Fruit fly (Drosophila melanogaster) whole organism, pupa: ENCODE results near the gene smp-30.

Experiments
- CG10348 ChIP-seq: fragments of 200-800 bp; sonication (Bioruptor generic); IDR thresholded peaks from 2 replicates; pipeline ENCODE4 v1.3.6; 2022; ENCODE audit warnings: missing biosample characterization, missing genetic modification characterization
- CG12605 ChIP-seq: fragments of 200-800 bp; sonication (Bioruptor generic); IDR thresholded peaks from 2 replicates; pipeline ENCODE4 v1.3.6; 2022; ENCODE audit warnings: missing biosample characterization, missing genetic modification characterization
- CG13204 ChIP-seq: fragments of 200-800 bp; sonication (Bioruptor generic); optimal IDR thresholded peaks from 2 replicates; lab custom pipeline; 2018; ENCODE audit warnings: missing biosample characterization, mild to moderate bottlenecking, missing genetic modification characterization, moderate library complexity
- CG14655 ChIP-seq: fragments of 200-800 bp; sonication (Bioruptor generic); optimal IDR thresholded peaks from 3 replicates; lab custom pipeline; 2017; ENCODE audit warnings: mild to moderate bottlenecking, missing biosample characterization, missing genetic modification reagents, missing genetic modification characterization
- CG15710 ChIP-seq: fragments of 200-800 bp; sonication (Bioruptor generic); optimal IDR thresholded peaks from 2 replicates; lab custom pipeline; 2018; ENCODE audit warnings: missing biosample characterization, mild to moderate bottlenecking, missing genetic modification characterization, moderate library complexity
- CG17806 ChIP-seq: fragments of 200-800 bp; sonication (Bioruptor generic); optimal IDR thresholded peaks from 2 replicates; lab custom pipeline; 2018; ENCODE audit warnings: missing biosample characterization, mild to moderate bottlenecking, missing genetic modification characterization, moderate library complexity
- CG32121 ChIP-seq: fragments of 200-800 bp; sonication (Bioruptor generic); IDR thresholded peaks from 2 replicates; pipeline ENCODE4 v1.3.6; 2022; ENCODE audit warnings: missing biosample characterization, missing genetic modification characterization
- CG34367 ChIP-seq: fragments of 200-800 bp; sonication (Bioruptor generic); optimal IDR thresholded peaks from 2 replicates; lab custom pipeline; 2018; ENCODE audit warnings: missing biosample characterization, mild to moderate bottlenecking, missing genetic modification characterization
- CG4496 ChIP-seq: fragments of 200-800 bp; sonication (Bioruptor generic); IDR thresholded peaks from 3 replicates; pipeline ENCODE4 v1.3.6; 2022; ENCODE audit warnings: missing biosample characterization, missing genetic modification characterization
- CG8159 ChIP-seq: fragments of 200-800 bp; sonication (Bioruptor generic); optimal IDR thresholded peaks from 3 replicates; lab custom pipeline; 2018; ENCODE audit warnings: missing biosample characterization, mild to moderate bottlenecking, missing genetic modification characterization, moderate library complexity
- CG8301 ChIP-seq: fragments of 200-800 bp; sonication (Bioruptor generic); optimal IDR thresholded peaks from 2 replicates; lab custom pipeline; 2018; ENCODE audit warnings: missing biosample characterization, mild to moderate bottlenecking, missing genetic modification characterization
- CG9948 ChIP-seq: fragments of 200-800 bp; sonication (Bioruptor generic); optimal IDR thresholded peaks from 2 replicates; lab custom pipeline; 2018; ENCODE audit warnings: missing biosample characterization, mild to moderate bottlenecking, missing genetic modification characterization, moderate library complexity
- D1 ChIP-seq: fragments of 200-800 bp; sonication (Bioruptor generic); optimal IDR thresholded peaks from 2 replicates; lab custom pipeline; 2018; ENCODE audit warnings: missing biosample characterization, mild to moderate bottlenecking, missing genetic modification characterization, moderate library complexity
- EcR ChIP-seq: fragments of 200-800 bp; sonication (Bioruptor generic); optimal IDR thresholded peaks from 3 replicates; lab custom pipeline; 2019; ENCODE audit warnings: missing biosample characterization, missing genetic modification characterization, mild to moderate bottlenecking, moderate library complexity, missing genetic modification reagents
- Ets98B ChIP-seq: fragments of 200-800 bp; sonication (Bioruptor generic); IDR thresholded peaks from 2 replicates; pipeline ENCODE4 v1.3.6; 2022; ENCODE audit warnings: missing biosample characterization, missing genetic modification characterization
- Pif1A ChIP-seq: fragments of 200-800 bp; sonication (Bioruptor generic); optimal IDR thresholded peaks from 3 replicates; lab custom pipeline; 2016; ENCODE audit warnings: missing biosample characterization, missing genetic modification characterization
- Pif1B ChIP-seq: fragments of 200-800 bp; sonication (Bioruptor generic); optimal IDR thresholded peaks from 3 replicates; lab custom pipeline; 2016; ENCODE audit warnings: missing biosample characterization, missing genetic modification characterization
- Snoo ChIP-seq: fragments of 200-800 bp; sonication (Bioruptor generic); optimal IDR thresholded peaks from 3 replicates; lab custom pipeline; 2017; ENCODE audit warnings: missing biosample characterization, mild to moderate bottlenecking, missing genetic modification characterization, inconsistent platforms
- fd96Ca ChIP-seq: fragments of 200-800 bp; sonication (Bioruptor generic); IDR thresholded peaks from 3 replicates; pipeline ENCODE4 v1.3.6; 2022; ENCODE audit warnings: missing biosample characterization, missing genetic modification characterization
- gl ChIP-seq: fragments of 200-800 bp; sonication (Bioruptor generic); optimal IDR thresholded peaks from 2 replicates; lab custom pipeline; 2018; ENCODE audit warnings: missing biosample characterization, mild to moderate bottlenecking, missing genetic modification characterization
- rn ChIP-seq: fragments of 200-800 bp; sonication (Bioruptor generic); IDR thresholded peaks from 2 replicates; pipeline ENCODE4 v1.3.6; 2022; ENCODE audit warnings: missing biosample characterization, missing genetic modification characterization

Gene smp-30

DNA sequence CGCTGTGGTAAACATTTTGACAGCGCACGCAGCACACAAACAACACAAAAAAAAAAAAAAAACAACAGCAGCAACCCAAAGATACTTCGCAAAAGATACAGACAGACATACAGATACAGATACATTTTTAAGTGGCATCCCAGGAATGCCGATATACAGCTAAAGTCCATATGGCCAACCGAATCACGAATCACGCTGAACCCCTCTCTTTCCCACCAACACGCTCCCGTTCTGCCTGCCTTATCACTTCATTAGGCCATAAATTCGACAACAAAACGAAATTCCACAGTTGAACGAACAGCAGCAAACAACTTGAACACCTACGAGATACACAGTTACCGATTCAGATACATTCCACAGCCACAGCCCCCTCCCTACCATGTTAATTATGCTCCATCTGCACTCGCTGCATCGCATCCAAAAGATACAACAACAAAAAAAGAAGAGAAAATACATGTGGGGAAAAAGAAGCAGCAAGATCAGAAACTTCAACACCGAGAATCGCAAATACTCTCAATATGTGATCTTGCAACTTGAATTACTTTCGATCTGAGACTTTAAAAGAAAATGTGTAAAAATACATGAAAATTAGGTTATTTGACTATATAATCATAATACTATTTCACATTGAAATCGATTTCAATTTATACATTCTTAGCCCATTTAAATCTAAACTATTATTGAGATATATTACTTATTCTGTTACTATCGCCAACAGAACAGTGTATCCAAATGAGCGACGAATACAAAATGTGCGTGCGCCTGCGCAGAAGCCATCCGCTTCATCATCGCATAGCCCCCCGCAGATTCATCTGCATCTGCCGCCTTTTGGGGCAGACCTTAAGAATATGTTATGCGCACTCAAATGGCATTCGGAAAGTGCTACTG lies 34.6 kb downstream of the smp-30 start:
- 0 out of 3 replicates have a peak, but pooled peaks have one; percentile 33 for TF ChIP-seq CG4496 (GFP tag; lab: Robert Waterston, UW)
- peak; percentile 8 for TF ChIP-seq CG13204 (GFP tag; lab: Kevin White, UChicago)
- no peak for TF ChIP-seq CG32121 (GFP tag; lab: Robert Waterston, UW)
- TF ChIP-seq CG9948 (tag; lab: Kevin White, UChicago): peak; percentile 58
- peak; percentile 48 for TF ChIP-seq Pif1A (GFP tag; lab: Kevin White, UChicago)
- TF ChIP-seq CG17806 (tag; lab: Kevin White, UChicago): peak; percentile 29
- TF ChIP-seq CG14655: peak; percentile 64
- peak; percentile 53 for TF ChIP-seq CG8159 (tag; lab: Kevin White, UChicago)
- TF ChIP-seq EcR: peak; percentile 28
- peak; percentile 20 for TF ChIP-seq CG34367
- TF ChIP-seq fd96Ca (GFP tag; lab: Robert Waterston, UW): no peak
- TF ChIP-seq rn (GFP tag; lab: Robert Waterston, UW): no peak
- peak; percentile 53 for TF ChIP-seq CG15710 (tag; lab: Kevin White, UChicago)
- TF ChIP-seq CG8301 (tag; lab: Kevin White, UChicago): peak; percentile 7

DNA sequence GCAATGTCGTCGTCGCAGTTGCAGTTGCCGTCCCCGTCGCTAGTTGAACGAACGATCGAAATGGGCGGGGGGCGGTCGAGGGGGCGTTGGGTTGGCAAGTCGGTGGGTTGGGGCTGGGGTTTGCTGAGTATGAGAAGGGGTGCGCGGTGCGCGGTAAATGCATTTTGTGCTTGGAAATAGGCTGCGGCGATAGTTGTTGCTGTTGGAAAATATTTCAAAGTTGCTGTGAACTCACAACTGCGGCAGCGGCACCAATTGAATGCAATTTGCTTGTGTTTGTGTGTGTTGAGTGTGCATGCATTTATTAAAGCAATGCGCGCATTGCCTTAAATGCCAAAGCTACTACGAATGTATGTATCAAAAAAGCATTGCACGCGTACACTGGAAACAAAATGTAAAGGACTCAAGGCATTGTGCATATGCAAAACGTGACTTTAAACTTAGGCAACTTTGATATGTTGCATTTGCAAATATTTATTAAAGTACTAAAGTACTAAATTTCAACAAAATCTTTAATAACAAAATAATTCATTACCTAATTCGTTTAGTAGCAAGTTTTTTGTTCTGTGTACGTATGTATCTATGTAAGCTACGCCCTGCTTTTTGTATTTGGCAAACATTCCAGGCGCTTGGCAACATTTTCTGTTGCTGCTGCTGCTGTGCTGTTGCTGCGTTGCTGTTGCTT lies 36.0 kb downstream of the smp-30 start:
- peak; percentile 98 for TF ChIP-seq CG8301 (tag; lab: Kevin White, UChicago)
- TF ChIP-seq CG9948 (tag; lab: Kevin White, UChicago): peak; percentile 97
- TF ChIP-seq CG32121 (GFP tag; lab: Robert Waterston, UW): peak; percentile 98
- TF ChIP-seq Pif1A (GFP tag; lab: Kevin White, UChicago): peak; percentile 94
- TF ChIP-seq CG34367: peak; percentile 93
- TF ChIP-seq CG12605: peak; percentile 95
- peak; percentile 96 for TF ChIP-seq fd96Ca (GFP tag; lab: Robert Waterston, UW)
- TF ChIP-seq CG14655: peak; percentile 98
- TF ChIP-seq CG4496 (GFP tag; lab: Robert Waterston, UW): peak; percentile 99
- TF ChIP-seq Pif1B (GFP tag; lab: Kevin White, UChicago): peak; percentile 92
- peak; percentile 96 for TF ChIP-seq rn (GFP tag; lab: Robert Waterston, UW)
- peak; percentile 83 for TF ChIP-seq CG10348 (GFP tag; lab: Robert Waterston, UW)
- peak; percentile 94 for TF ChIP-seq CG17806 (tag; lab: Kevin White, UChicago)
- TF ChIP-seq Snoo (tag; lab: Kevin White, UChicago): peak; percentile 33
- peak; percentile 97 for TF ChIP-seq Ets98B (GFP tag; lab: Robert Waterston, UW)
- TF ChIP-seq EcR: peak; percentile 79
- TF ChIP-seq D1 (tag; lab: Kevin White, UChicago): peak; percentile 90
- peak; percentile 78 for TF ChIP-seq gl (tag; lab: Kevin White, UChicago)
- peak; percentile 88 for TF ChIP-seq CG15710 (tag; lab: Kevin White, UChicago)
- peak; percentile 56 for TF ChIP-seq CG13204 (GFP tag; lab: Kevin White, UChicago)
- TF ChIP-seq CG8159 (tag; lab: Kevin White, UChicago): peak; percentile 88

DNA sequence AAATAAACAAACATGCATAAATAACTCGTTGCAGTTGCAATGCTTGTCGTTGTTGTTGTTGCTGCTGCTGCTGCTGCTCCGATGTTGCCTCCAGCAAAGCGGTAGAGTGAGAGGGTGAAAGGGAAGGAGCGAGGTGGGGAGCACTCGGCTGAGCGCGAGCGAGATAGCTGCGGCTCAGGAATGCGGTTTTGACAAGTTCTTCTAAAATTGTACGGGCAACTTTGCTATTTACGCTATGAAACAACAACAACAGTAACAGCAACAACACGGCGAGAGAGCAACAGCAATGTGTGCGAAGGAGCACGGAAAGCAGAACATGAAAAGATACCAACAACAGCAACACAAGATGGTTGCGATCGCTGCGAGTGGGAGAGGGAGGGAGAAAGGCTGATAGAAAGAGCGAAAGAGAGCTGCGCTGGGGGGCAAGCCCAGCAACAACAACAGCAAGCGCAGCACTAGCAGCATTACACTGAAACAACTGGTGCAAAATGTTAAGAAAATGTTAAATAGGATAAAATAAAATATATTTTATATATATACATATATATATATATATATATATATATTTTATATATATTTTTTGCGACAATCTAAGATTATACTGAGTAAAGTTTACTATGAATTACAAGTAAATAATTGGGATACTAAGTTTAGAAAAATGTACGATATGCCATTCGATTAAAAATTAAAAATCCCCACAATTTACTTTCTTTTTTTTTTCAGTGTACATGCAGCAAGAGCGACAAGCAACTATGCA lies 36.7 kb downstream of the smp-30 start:
- TF ChIP-seq rn (GFP tag; lab: Robert Waterston, UW) (0 out of 2 replicates have a peak, but pooled peaks have one; percentile 13), CG12605 (0 out of 2 replicates have a peak, but pooled peaks have one; percentile 8), Pif1B (GFP tag; lab: Kevin White, UChicago) (no peak), gl (tag; lab: Kevin White, UChicago) (peak; percentile 72), EcR (peak; percentile 88), Ets98B (GFP tag; lab: Robert Waterston, UW) (peak; percentile 45), CG14655 (peak; percentile 81), CG34367 (peak; percentile 63), CG10348 (GFP tag; lab: Robert Waterston, UW) (no peak), Pif1A (GFP tag; lab: Kevin White, UChicago) (no peak), CG8159 (tag; lab: Kevin White, UChicago) (peak; percentile 94), Snoo (tag; lab: Kevin White, UChicago) (peak; percentile 35), CG17806 (tag; lab: Kevin White, UChicago) (peak; percentile 92), CG13204 (GFP tag; lab: Kevin White, UChicago) (peak; percentile 78), CG15710 (tag; lab: Kevin White, UChicago) (peak; percentile 80), CG4496 (GFP tag; lab: Robert Waterston, UW) (peak; percentile 76; the same call in 2 of the 3 replicates), CG9948 (tag; lab: Kevin White, UChicago) (peak; percentile 92), CG32121 (GFP tag; lab: Robert Waterston, UW) (peak; percentile 38), fd96Ca (GFP tag; lab: Robert Waterston, UW) (peak; percentile 75), CG8301 (tag; lab: Kevin White, UChicago) (peak; percentile 95), D1 (tag; lab: Kevin White, UChicago) (peak; percentile 45)

DNA sequence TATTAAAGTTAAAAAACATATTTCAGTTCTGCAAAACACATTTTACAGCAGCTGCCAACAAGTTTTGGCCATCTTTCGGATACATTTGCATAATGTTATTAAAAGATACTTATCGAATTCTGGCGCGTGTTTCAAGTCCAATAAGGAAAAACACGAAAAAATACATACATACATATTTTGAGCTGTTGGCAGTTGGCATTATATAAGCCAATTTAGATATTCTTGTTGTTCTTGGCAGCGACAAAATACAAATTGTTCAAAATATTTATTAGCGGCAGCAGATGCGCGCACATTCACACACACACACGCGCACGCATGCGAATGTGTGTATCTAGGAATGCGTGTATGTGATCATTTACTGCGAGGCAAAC lies 37.3 kb downstream of the smp-30 start:
- TF ChIP-seq D1 (tag; lab: Kevin White, UChicago) (peak; percentile 21), CG10348 (GFP tag; lab: Robert Waterston, UW) (no peak)
